Worm (Caenorhabditis elegans) whole organism, L1 larva: ENCODE results near the gene W09G12.6.

Experiments
- ceh-8 ChIP-seq: fragments of 200-800 bp; sonication (Bioruptor generic); optimal IDR thresholded peaks from 2 replicates; lab custom pipeline; 2018; ENCODE audit warnings: mild to moderate bottlenecking, missing genetic modification characterization, moderate library complexity, missing compliant biosample characterization
- ceh-82 ChIP-seq, 3 experiments: fragments of 150-350 bp in 1 of 3; sonication (generic microtip) in 2 of 3; optimal IDR thresholded peaks; 2 replicates each; lab custom pipeline; 2014 to 2017; ENCODE audit warnings: missing biosample characterization in 3 of 3, missing genetic modification characterization in 3 of 3
- efl-1 ChIP-seq, 4 experiments: fragments of 150-350 bp; optimal IDR thresholded peaks in 3 of 4; peaks in 1 of 4; 1 replicate in 1 of 4; 2 replicates in 3 of 4; lab custom pipeline; 2014; ENCODE audit warnings: missing biosample characterization in 2 of 4, missing genetic modification characterization in 2 of 4, missing genetic modification reagents in 2 of 4
- mab-9 ChIP-seq: fragments of 200-800 bp; sonication (Bioruptor generic); IDR thresholded peaks from 2 replicates; pipeline ENCODE4 v1.3.6; 2022; ENCODE audit warnings: missing genetic modification reagents, missing genetic modification characterization, missing compliant biosample characterization
- nhr-11 ChIP-seq: fragments of 150-350 bp; optimal IDR thresholded peaks from 2 replicates; lab custom pipeline; 2014; ENCODE audit warnings: missing biosample characterization, missing genetic modification characterization
- nhr-90 ChIP-seq: sonication (generic microtip); optimal IDR thresholded peaks from 2 replicates; lab custom pipeline; 2016; ENCODE audit warnings: mild to moderate bottlenecking, missing genetic modification characterization, missing compliant biosample characterization; ENCODE audit not compliant: poor library complexity
- sox-4 ChIP-seq: sonication (generic microtip); optimal IDR thresholded peaks from 2 replicates; lab custom pipeline; 2016; ENCODE audit warnings: missing genetic modification characterization, missing compliant biosample characterization
- swsn-7 ChIP-seq: sonication (generic microtip); optimal IDR thresholded peaks from 2 replicates; lab custom pipeline; 2016; ENCODE audit warnings: missing genetic modification characterization, missing compliant biosample characterization
- unc-130 ChIP-seq: fragments of 150-350 bp; optimal IDR thresholded peaks from 2 replicates; lab custom pipeline; 2017; ENCODE audit warnings: missing biosample characterization, missing genetic modification characterization, inconsistent platforms
- ztf-11 ChIP-seq, 2 experiments: sonication (generic microtip); optimal IDR thresholded peaks; 2 replicates each; lab custom pipeline; 2016 to 2017; ENCODE audit warnings: missing genetic modification characterization in 2 of 2, missing biosample characterization in 1 of 2, missing compliant biosample characterization in 1 of 2
- ztf-4 ChIP-seq: fragments of 150-350 bp; optimal IDR thresholded peaks from 2 replicates; lab custom pipeline; 2014; ENCODE audit warnings: missing biosample characterization, missing genetic modification characterization

DNA sequence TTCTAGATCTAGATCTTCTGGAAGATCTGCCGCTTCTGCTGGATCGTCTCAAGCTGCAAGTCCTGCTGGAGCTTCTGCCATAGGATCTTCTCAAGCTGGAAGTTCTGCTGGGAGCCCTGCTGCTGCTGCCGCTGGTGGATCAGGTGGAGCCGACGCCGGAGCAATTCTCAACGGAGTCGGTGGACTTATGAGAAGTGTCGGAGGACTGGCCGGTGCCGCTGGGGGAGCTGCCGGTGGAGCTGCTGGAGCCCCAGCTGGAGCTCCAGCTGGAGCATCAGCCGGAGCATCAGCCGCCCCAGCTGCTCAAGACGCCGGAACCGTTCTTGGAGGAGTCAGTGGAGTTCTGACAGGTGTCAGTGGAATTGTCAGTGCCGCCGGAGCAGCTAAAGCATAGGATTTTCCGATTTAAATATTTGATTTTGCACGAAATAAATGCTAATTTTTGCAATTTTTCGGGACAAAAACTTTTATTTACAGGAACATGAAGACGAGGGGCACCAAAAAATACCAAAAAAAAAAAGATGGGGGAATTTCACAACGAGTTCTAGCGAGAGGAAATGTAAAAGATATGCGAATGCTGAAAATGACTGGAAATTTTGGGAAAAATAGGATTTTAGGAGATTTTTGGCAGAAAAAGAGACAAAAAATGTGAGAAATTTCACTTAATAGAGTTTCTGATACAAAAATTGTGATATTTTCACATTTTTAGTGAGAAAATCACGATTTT lies 893 bp downstream of the W09G12.6 start:
- TF ChIP-seq unc-130, result no peak
- no peak for TF ChIP-seq efl-1 (optimal IDR thresholded peaks at IDR 0.05; lab: Kevin White, UChicago)
- TF ChIP-seq efl-1 (GFP tag; optimal IDR thresholded peaks at IDR 0.05 in 1 of 2; lab: Kevin White, UChicago), result no peak
- TF ChIP-seq sox-4 (tag; lab: Kevin White, UChicago), result no peak
- no peak for TF ChIP-seq mab-9 (GFP tag; lab: Robert Waterston, UW)
- TF ChIP-seq nhr-90, result no peak
- TF ChIP-seq swsn-7 (tag; lab: Kevin White, UChicago), result no peak
- no peak for TF ChIP-seq ztf-11 (tag; optimal IDR thresholded peaks at IDR 0.05; lab: Kevin White, UChicago)
- no peak for TF ChIP-seq nhr-11 (tag; lab: Kevin White, UChicago)
- peak; percentile 74 for TF ChIP-seq ceh-8
- no peak for TF ChIP-seq ceh-82 (tag; optimal IDR thresholded peaks at IDR 0.05; lab: Kevin White, UChicago)
- no peak for TF ChIP-seq ztf-4 (tag; lab: Kevin White, UChicago)
